Fruit fly (Drosophila melanogaster): ENCODE results near the gene CG5906.

CG5906 gene

dm6 chr3L:11871205-11871604, at the start of gene CG5906:
TSS of gene CG5906 (minus strand) at chr3L:11871305.
- TF ChIP-seq foxo (GFP tag; optimal IDR thresholded peaks at IDR 0.05) (no peak), dl (GFP tag; optimal IDR thresholded peaks at IDR 0.05; ENCODE audit: insufficient read depth in 1 of 2, partially characterized antibody in 2 of 2) (no peak), Jra (GFP tag; optimal IDR thresholded peaks at IDR 0.05) (no peak), lola (GFP tag; optimal IDR thresholded peaks at IDR 0.05) (no peak), Hnf4 (GFP tag; optimal IDR thresholded peaks at IDR 0.05) (no peak), CG9705 (GFP tag; optimal IDR thresholded peaks at IDR 0.05) (no peak), br (GFP tag; optimal IDR thresholded peaks at IDR 0.05) (no peak), rgr (GFP tag; optimal IDR thresholded peaks at IDR 0.05) (no peak), Dif (GFP tag; optimal IDR thresholded peaks at IDR 0.05; ENCODE audit: partially characterized antibody) (no peak), woc (GFP tag; optimal IDR thresholded peaks at IDR 0.05) (no peak), Myc (optimal IDR thresholded peaks at IDR 0.05) (no peak), psq (GFP tag; optimal IDR thresholded peaks at IDR 0.05) (no peak), brk (GFP tag; optimal IDR thresholded peaks at IDR 0.05) (no peak), dmrt93B (GFP tag; optimal IDR thresholded peaks at IDR 0.05) (no peak), sv (GFP tag; optimal IDR thresholded peaks at IDR 0.05) (no peak)

- TF ChIP-seq h (GFP tag; optimal IDR thresholded peaks at IDR 0.05), result no peak
- TF ChIP-seq dsf (GFP tag; optimal IDR thresholded peaks at IDR 0.05; ENCODE audit: borderline replicate concordance), result no peak
- TF ChIP-seq rgr (GFP tag; optimal IDR thresholded peaks at IDR 0.05), result no peak
- TF ChIP-seq Dif (GFP tag; optimal IDR thresholded peaks at IDR 0.05; ENCODE audit: partially characterized antibody), result peak; percentile 21
- TF ChIP-seq N (GFP tag; optimal IDR thresholded peaks at IDR 0.05), result peak; percentile 47
- peak; percentile 84 for TF ChIP-seq Myc (optimal IDR thresholded peaks at IDR 0.05)
- TF ChIP-seq ey (GFP tag; optimal IDR thresholded peaks at IDR 0.05), result no peak
- peak; percentile 35 for TF ChIP-seq lola (GFP tag; optimal IDR thresholded peaks at IDR 0.05)
- TF ChIP-seq Vsx2 (GFP tag; optimal IDR thresholded peaks at IDR 0.05; ENCODE audit: partially characterized antibody), result peak; percentile 70
Observed at dm6 chr3L:11918217-11918616, 47.1 kb upstream of the CG5906 start.

dm6 chr3L:11896756-11897155, 25.7 kb upstream of the CG5906 start:
- TF ChIP-seq foxo (GFP tag; optimal IDR thresholded peaks at IDR 0.05) (peak in 1 of 2 experiments; percentile 12), HLH106 (tag; optimal IDR thresholded peaks at IDR 0.05) (peak; percentile 25), ey (GFP tag; optimal IDR thresholded peaks at IDR 0.05) (peak; percentile 13), fru (GFP tag; optimal IDR thresholded peaks at IDR 0.05) (peak; percentile 23), Rel (GFP tag; optimal IDR thresholded peaks at IDR 0.05) (no peak), Rel (tag; optimal IDR thresholded peaks at IDR 0.05) (no peak), rgr (GFP tag; optimal IDR thresholded peaks at IDR 0.05) (peak; percentile 15), jim (GFP tag; optimal IDR thresholded peaks at IDR 0.05) (no peak), h (GFP tag; optimal IDR thresholded peaks at IDR 0.05) (peak; percentile 8), usp (GFP tag; optimal IDR thresholded peaks at IDR 0.05) (no peak)

- TF ChIP-seq foxo (GFP tag; optimal IDR thresholded peaks at IDR 0.05) (no peak), Dfd (GFP tag; optimal IDR thresholded peaks at IDR 0.05) (no peak), Rel (GFP tag; optimal IDR thresholded peaks at IDR 0.05) (no peak), Rel (tag; optimal IDR thresholded peaks at IDR 0.05) (no peak), Dif (GFP tag; optimal IDR thresholded peaks at IDR 0.05; ENCODE audit: partially characterized antibody) (no peak), lola (GFP tag; optimal IDR thresholded peaks at IDR 0.05) (no peak), fru (GFP tag; optimal IDR thresholded peaks at IDR 0.05) (no peak), Sp1 (GFP tag; optimal IDR thresholded peaks at IDR 0.05) (no peak), woc (GFP tag; optimal IDR thresholded peaks at IDR 0.05) (no peak), ey (GFP tag; optimal IDR thresholded peaks at IDR 0.05) (no peak), sage (GFP tag; optimal IDR thresholded peaks at IDR 0.05) (no peak), Hnf4 (GFP tag; optimal IDR thresholded peaks at IDR 0.05) (no peak), psq (GFP tag; optimal IDR thresholded peaks at IDR 0.05) (no peak), pan (optimal IDR thresholded peaks at IDR 0.05) (no peak), Hr78 (GFP tag; optimal IDR thresholded peaks at IDR 0.05) (no peak), usp (GFP tag; optimal IDR thresholded peaks at IDR 0.05) (no peak)
Observed at dm6 chr3L:11892766-11893165, 21.7 kb upstream of the CG5906 start.

dm6 chr3L:11888910-11889309, 17.8 kb upstream of the CG5906 start, which contains the start of gene CG5897:
TSS of gene CG5897 (minus strand) at chr3L:11889010.
- TF ChIP-seq brk (GFP tag; optimal IDR thresholded peaks at IDR 0.05) (no peak), Rel (GFP tag; optimal IDR thresholded peaks at IDR 0.05) (no peak), Rel (tag; optimal IDR thresholded peaks at IDR 0.05) (no peak), lola (GFP tag; optimal IDR thresholded peaks at IDR 0.05) (no peak), CG9705 (GFP tag; optimal IDR thresholded peaks at IDR 0.05) (no peak), jim (GFP tag; optimal IDR thresholded peaks at IDR 0.05) (no peak), GATAd (GFP tag; optimal IDR thresholded peaks at IDR 0.05) (no peak), Hr78 (GFP tag; optimal IDR thresholded peaks at IDR 0.05) (no peak), Dfd (GFP tag; optimal IDR thresholded peaks at IDR 0.05) (no peak), Sp1 (GFP tag; optimal IDR thresholded peaks at IDR 0.05) (no peak), br (GFP tag; optimal IDR thresholded peaks at IDR 0.05) (no peak), woc (GFP tag; optimal IDR thresholded peaks at IDR 0.05) (no peak), foxo (GFP tag; optimal IDR thresholded peaks at IDR 0.05) (no peak), Hnf4 (GFP tag; optimal IDR thresholded peaks at IDR 0.05) (no peak), sv (GFP tag; optimal IDR thresholded peaks at IDR 0.05) (no peak), usp (GFP tag; optimal IDR thresholded peaks at IDR 0.05) (no peak), pan (optimal IDR thresholded peaks at IDR 0.05) (no peak), CrebA (GFP tag; optimal IDR thresholded peaks at IDR 0.05; ENCODE audit: borderline replicate concordance) (no peak), CG32264 (GFP tag; optimal IDR thresholded peaks at IDR 0.05) (no peak), Abd-B (GFP tag; optimal IDR thresholded peaks at IDR 0.05) (no peak), dmrt93B (GFP tag; optimal IDR thresholded peaks at IDR 0.05) (no peak)
